Worm (Caenorhabditis elegans): ENCODE data around the gene C01G6.4.

The C01G6.4 gene

DNA sequence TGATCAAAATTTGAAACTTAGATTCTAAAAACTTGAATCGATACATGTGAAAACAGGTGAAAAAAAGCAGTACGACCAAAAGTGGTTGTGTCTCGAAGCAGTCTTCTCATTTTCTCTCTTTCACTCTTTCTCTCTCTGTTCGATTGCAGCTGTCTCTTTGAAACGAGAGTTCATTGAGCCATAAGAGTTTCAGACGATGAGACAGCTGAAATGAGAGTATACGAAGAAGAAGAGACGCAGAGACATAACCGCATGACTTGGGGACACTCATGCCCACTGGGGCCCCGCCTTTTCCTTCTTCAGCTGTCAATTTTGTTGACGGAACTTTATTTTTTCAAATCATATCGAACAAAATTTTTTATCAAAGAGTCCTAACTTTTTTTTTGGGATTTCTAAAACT, 1.1 kb upstream of the C01G6.4 start (continued):
- TF ChIP-seq dpl-1 (GFP tag; optimal IDR thresholded peaks at IDR 0.05), result peak; percentile 47 to 70 (median 69)
- TF ChIP-seq snu-23 (GFP tag; optimal IDR thresholded peaks at IDR 0.05), result peak; percentile 94
- no peak for TF ChIP-seq ets-5 (GFP tag; IDR thresholded peaks at IDR 0.05)
- no peak for TF ChIP-seq nhr-28 (tag; optimal IDR thresholded peaks at IDR 0.05)
- no peak for TF ChIP-seq pag-3 (tag; optimal IDR thresholded peaks at IDR 0.05; ENCODE audit: borderline replicate concordance, insufficient read depth)
- peak; percentile 56; the same call in 1 of the 2 replicates for TF ChIP-seq mab-9 (GFP tag; IDR thresholded peaks at IDR 0.05)
- peak; percentile 68 to 84 for TF ChIP-seq lin-35 (GFP tag; optimal IDR thresholded peaks at IDR 0.05)
- TF ChIP-seq ceh-82 (tag; optimal IDR thresholded peaks at IDR 0.05), result peak; percentile 5 to 90 (median 86)
- TF ChIP-seq lin-39 (tag; optimal IDR thresholded peaks at IDR 0.05), result peak; percentile 60
- peak; percentile 71 for TF ChIP-seq ztf-4 (tag; optimal IDR thresholded peaks at IDR 0.05)
- peak; percentile 2 for TF ChIP-seq fkh-10 (GFP tag; optimal IDR thresholded peaks at IDR 0.05)
- no peak for TF ChIP-seq zip-4 (GFP tag; optimal IDR thresholded peaks at IDR 0.05)
- peak; percentile 96 for TF ChIP-seq nhr-71 (tag; optimal IDR thresholded peaks at IDR 0.05)
- no peak for TF ChIP-seq hlh-17 (GFP tag; optimal IDR thresholded peaks at IDR 0.05; ENCODE audit: borderline replicate concordance)
- peak; percentile 71 for TF ChIP-seq C16A3.4 (tag; optimal IDR thresholded peaks at IDR 0.05)
- TF ChIP-seq nhr-76 (tag; optimal IDR thresholded peaks at IDR 0.05), result no peak
- TF ChIP-seq lin-15B (tag; optimal IDR thresholded peaks at IDR 0.05), result peak; percentile 1
- no peak for TF ChIP-seq unc-30 (tag; optimal IDR thresholded peaks at IDR 0.05)
- no peak for TF ChIP-seq efl-3 (GFP tag; optimal IDR thresholded peaks at IDR 0.05)
- peak; percentile 78 for TF ChIP-seq jun-1 (tag; optimal IDR thresholded peaks at IDR 0.05)
- TF ChIP-seq fos-1 (tag; optimal IDR thresholded peaks at IDR 0.05), result peak; percentile 86
- TF ChIP-seq elt-3 (tag; optimal IDR thresholded peaks at IDR 0.05), result peak in 2 of 6 experiments; percentile 63 to 82
- TF ChIP-seq tlp-1 (tag; optimal IDR thresholded peaks at IDR 0.05), result no peak
- no peak for TF ChIP-seq unc-130 (tag; optimal IDR thresholded peaks at IDR 0.05)
- peak; percentile 86 for TF ChIP-seq mep-1 (tag; optimal IDR thresholded peaks at IDR 0.05)
- TF ChIP-seq egl-13 (tag; optimal IDR thresholded peaks at IDR 0.05), result peak; percentile 55
- no peak for TF ChIP-seq C34B4.2 (tag; optimal IDR thresholded peaks at IDR 0.05)
- peak; percentile 16; the same call in 1 of the 2 replicates for TF ChIP-seq ceh-88 (GFP tag; IDR thresholded peaks at IDR 0.05)
- no peak for TF ChIP-seq aha-1 (tag; optimal IDR thresholded peaks at IDR 0.05)
- peak; percentile 89 for TF ChIP-seq fkh-8 (tag; optimal IDR thresholded peaks at IDR 0.05)
- TF ChIP-seq nhr-19 (GFP tag; conservative IDR thresholded peaks at IDR 0.05), result peak; percentile 86
- peak; percentile 66 for TF ChIP-seq mef-2 (tag; optimal IDR thresholded peaks at IDR 0.05)
- TF ChIP-seq nhr-47 (tag; optimal IDR thresholded peaks at IDR 0.05), result peak; percentile 89
- TF ChIP-seq isw-1 (GFP tag; IDR thresholded peaks at IDR 0.05), result peak; percentile 66

DNA sequence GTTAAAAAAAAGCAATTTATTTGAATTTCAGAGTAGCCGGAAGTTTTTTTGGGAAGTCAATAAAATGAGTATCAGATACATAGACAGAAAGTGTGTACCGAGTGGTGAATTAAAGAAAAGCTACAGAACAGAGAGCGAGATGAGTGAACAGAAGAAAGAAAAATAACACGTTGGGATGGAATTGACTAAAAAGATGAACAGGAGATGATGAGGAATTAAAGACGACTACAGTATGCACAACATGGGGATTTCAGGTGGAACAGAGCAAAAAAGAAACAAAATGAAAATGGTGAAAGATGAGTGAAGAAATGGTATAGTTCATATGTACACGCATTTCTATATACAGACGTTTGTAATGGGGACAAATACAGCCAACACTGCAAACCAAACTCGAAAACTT, 1.6 kb downstream of the C01G6.4 start:
- peak; percentile 15 for TF ChIP-seq nhr-85 (tag)
- TF ChIP-seq skn-1 (tag; optimal IDR thresholded peaks at IDR 0.05), result no peak
- TF ChIP-seq alr-1 (tag; optimal IDR thresholded peaks at IDR 0.05; ENCODE audit: borderline replicate concordance), result no peak
- no peak for TF ChIP-seq C16A3.4 (tag; optimal IDR thresholded peaks at IDR 0.05)

DNA sequence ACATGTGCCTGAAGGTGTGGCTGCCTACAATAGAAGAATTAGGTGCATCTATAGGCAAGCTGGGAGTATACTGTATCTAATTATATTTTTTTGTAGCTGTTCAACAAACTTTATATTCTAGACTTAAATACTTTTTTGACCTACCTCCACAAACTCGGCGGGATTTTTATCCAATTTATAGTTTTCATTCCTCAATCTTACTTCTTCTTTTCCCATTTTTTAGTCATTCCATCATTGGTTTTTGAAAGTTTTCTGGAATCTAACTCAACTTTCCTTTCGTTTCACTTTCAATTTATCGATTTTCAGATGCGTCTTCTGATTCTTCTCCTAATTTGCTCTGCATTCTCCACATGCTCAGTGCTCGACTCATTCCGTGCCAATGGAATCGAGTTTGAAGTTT, 3.3 kb downstream of the C01G6.4 start, which contains the start of gene C01G6.3:
TSS of gene C01G6.3 (plus strand) at position 301 of the 400 bp plus-strand sequence.
- TF ChIP-seq skn-1 (tag; optimal IDR thresholded peaks at IDR 0.05) (no peak), dsc-1 (tag; optimal IDR thresholded peaks at IDR 0.05) (no peak)

DNA sequence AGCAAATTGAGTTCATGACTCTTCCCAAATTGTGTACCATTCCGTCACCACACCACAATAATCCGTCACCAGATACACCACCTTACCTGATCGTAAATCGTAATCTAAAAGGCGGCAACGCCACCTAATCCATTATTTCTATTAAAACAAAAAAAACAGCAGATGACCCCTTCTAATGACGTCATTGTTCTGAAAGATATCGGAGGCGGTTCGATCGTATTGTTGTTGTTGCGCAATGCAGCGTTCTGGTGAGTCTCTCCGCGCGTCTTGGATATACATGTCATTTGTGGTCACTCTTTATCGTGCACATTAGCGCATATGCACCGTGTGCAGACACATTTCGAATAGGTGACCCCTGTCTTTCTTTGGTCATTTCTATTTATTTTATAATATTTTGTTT, 3.9 kb downstream of the C01G6.4 start:
- TF ChIP-seq sup-37 (GFP tag; optimal IDR thresholded peaks at IDR 0.05), result no peak
- no peak for TF ChIP-seq ztf-4 (tag; optimal IDR thresholded peaks at IDR 0.05)
- no peak for TF ChIP-seq hlh-17 (GFP tag; optimal IDR thresholded peaks at IDR 0.05; ENCODE audit: borderline replicate concordance)
- TF ChIP-seq mab-9 (GFP tag; IDR thresholded peaks at IDR 0.05), result no peak
- no peak for TF ChIP-seq xbp-1 (tag; optimal IDR thresholded peaks at IDR 0.05)
- TF ChIP-seq fos-1 (tag; optimal IDR thresholded peaks at IDR 0.05), result no peak
- TF ChIP-seq F16B12.6 (tag; optimal IDR thresholded peaks at IDR 0.05), result no peak
- no peak for TF ChIP-seq egl-13 (tag; optimal IDR thresholded peaks at IDR 0.05)
- no peak for TF ChIP-seq aha-1 (tag; optimal IDR thresholded peaks at IDR 0.05)
- no peak for TF ChIP-seq ztf-11 (tag; optimal IDR thresholded peaks at IDR 0.05)
- no peak for TF ChIP-seq C16A3.4 (tag; optimal IDR thresholded peaks at IDR 0.05)
- TF ChIP-seq nhr-12 (tag; optimal IDR thresholded peaks at IDR 0.05), result no peak
- no peak for TF ChIP-seq nhr-20 (tag; optimal IDR thresholded peaks at IDR 0.05)
- TF ChIP-seq nhr-76 (tag; optimal IDR thresholded peaks at IDR 0.05), result no peak
- TF ChIP-seq pqm-1 (tag; optimal IDR thresholded peaks at IDR 0.05), result no peak

All from whole organism, L1 larva.